Fruit fly (Drosophila melanogaster) whole organism, embryonic: ENCODE measurements around the gene CG14135.

ENCODE experiments used
- CG14710 ChIP-seq: fragments of 200-800 bp; sonication (Bioruptor generic); optimal IDR thresholded peaks from 3 replicates; lab custom pipeline; 2019; ENCODE audit warnings: missing biosample characterization, mild to moderate bottlenecking, missing genetic modification characterization, moderate library complexity
- CG9609 ChIP-seq: fragments of 200-800 bp; sonication (Bioruptor generic); optimal IDR thresholded peaks from 3 replicates; lab custom pipeline; 2016; ENCODE audit warnings: missing biosample characterization, missing genetic modification characterization
- Hand ChIP-seq: fragments of 200-800 bp; sonication (Bioruptor generic); optimal IDR thresholded peaks from 2 replicates; lab custom pipeline; 2017; ENCODE audit warnings: mild to moderate bottlenecking, missing biosample characterization, missing genetic modification reagents, missing genetic modification characterization
- Hmx ChIP-seq: fragments of 200-800 bp; sonication (Bioruptor generic); optimal IDR thresholded peaks from 2 replicates; lab custom pipeline; 2016; ENCODE audit warnings: missing biosample characterization, missing genetic modification characterization
- MTF-1 ChIP-seq: fragments of 200-800 bp; sonication (Bioruptor generic); optimal IDR thresholded peaks from 2 replicates; lab custom pipeline; 2018; ENCODE audit warnings: missing biosample characterization, mild to moderate bottlenecking, missing genetic modification characterization, borderline replicate concordance
- Mad ChIP-seq: fragments of 200-800 bp; sonication (Bioruptor generic); optimal IDR thresholded peaks from 2 replicates; lab custom pipeline; 2016; ENCODE audit warnings: missing biosample characterization, missing genetic modification characterization
- Six4 ChIP-seq: fragments of 200-800 bp; sonication (Bioruptor generic); optimal IDR thresholded peaks from 2 replicates; lab custom pipeline; 2016; ENCODE audit warnings: missing biosample characterization, missing genetic modification characterization
- croc ChIP-seq: fragments of 200-800 bp; sonication (Bioruptor generic); conservative IDR thresholded peaks from 3 replicates; pipeline ENCODE4 v1.3.6; 2022; ENCODE audit warnings: missing biosample characterization, missing genetic modification characterization
- emc ChIP-seq: fragments of 200-800 bp; sonication (Bioruptor generic); optimal IDR thresholded peaks from 2 replicates; lab custom pipeline; 2016; ENCODE audit warnings: missing biosample characterization, missing genetic modification characterization
- gt ChIP-seq: fragments of 200-800 bp; sonication (Bioruptor generic); IDR thresholded peaks from 2 replicates; pipeline ENCODE4 v1.3.6; 2022; ENCODE audit warnings: missing biosample characterization, missing genetic modification characterization
- h ChIP-seq: fragments of >200 bp; optimal IDR thresholded peaks from 2 replicates; lab custom pipeline; 2017
- nerfin-1 ChIP-seq: fragments of 200-800 bp; sonication (Bioruptor generic); optimal IDR thresholded peaks from 3 replicates; lab custom pipeline; 2019; ENCODE audit warnings: missing biosample characterization, mild to moderate bottlenecking, missing genetic modification characterization, moderate library complexity
- pita ChIP-seq: fragments of 200-800 bp; sonication (Bioruptor generic); optimal IDR thresholded peaks from 2 replicates; lab custom pipeline; 2017; ENCODE audit warnings: missing biosample characterization, mild to moderate bottlenecking, missing genetic modification characterization
- sd ChIP-seq: fragments of 200-800 bp; sonication (Bioruptor generic); optimal IDR thresholded peaks from 3 replicates; lab custom pipeline; 2018; ENCODE audit warnings: missing biosample characterization, mild to moderate bottlenecking, missing genetic modification characterization, moderate library complexity

- no peak for TF ChIP-seq Hand
- no peak for TF ChIP-seq nerfin-1 (tag; lab: Kevin White, UChicago)
- TF ChIP-seq sd (tag; lab: Kevin White, UChicago), result no peak
- no peak for TF ChIP-seq Mad (GFP tag; lab: Kevin White, UChicago)
- no peak for TF ChIP-seq CG9609
- TF ChIP-seq h (lab: Kevin White, UChicago), result no peak
- no peak for TF ChIP-seq Hmx (GFP tag; lab: Kevin White, UChicago)
- no peak for TF ChIP-seq gt (GFP tag; lab: Robert Waterston, UW)
- TF ChIP-seq emc (GFP tag; lab: Kevin White, UChicago), result no peak
- TF ChIP-seq MTF-1 (GFP tag; lab: Kevin White, UChicago), result no peak
- TF ChIP-seq Six4 (GFP tag; lab: Kevin White, UChicago), result no peak
- TF ChIP-seq CG14710 (tag; lab: Kevin White, UChicago), result no peak
- TF ChIP-seq pita (GFP tag; lab: Kevin White, UChicago), result no peak
- no peak for TF ChIP-seq croc (GFP tag; lab: Robert Waterston, UW)
These were observed 13.7 kb downstream of the CG14135 start for dm6 chr3L:11704902-11705546.
